Worm (Caenorhabditis elegans): ENCODE measurements around the gene pcm-1.

The pcm-1 gene

DNA sequence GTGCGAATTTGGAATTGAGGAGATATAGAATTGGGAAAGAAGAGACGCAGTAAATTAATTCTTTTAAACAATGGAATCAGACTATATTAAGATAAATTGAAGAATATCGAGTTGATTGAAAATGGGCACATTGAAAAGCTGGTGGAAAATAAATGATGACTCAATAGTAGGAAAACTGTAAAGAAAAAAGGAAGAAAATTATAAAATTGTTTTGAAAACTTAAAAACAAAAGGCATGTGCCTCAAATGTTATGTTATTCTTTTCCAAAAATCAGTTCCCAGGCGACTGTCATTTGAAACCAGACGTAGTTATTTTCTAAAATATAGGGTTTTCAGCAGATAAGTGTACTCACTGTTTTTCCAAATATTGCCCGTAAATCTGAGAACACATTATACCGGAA, 43.8 kb downstream of the pcm-1 start, which contains the start of gene C04E6.12:
TSS of gene C04E6.12 (minus strand) at position 101 of the 400 bp plus-strand sequence.
- no peak for TF ChIP-seq zag-1 (tag; optimal IDR thresholded peaks at IDR 0.05)
- TF ChIP-seq ceh-82 (tag; optimal IDR thresholded peaks at IDR 0.05): no peak
- TF ChIP-seq ceh-63 (GFP tag; optimal IDR thresholded peaks at IDR 0.05): no peak
- no peak for TF ChIP-seq nhr-20 (tag; optimal IDR thresholded peaks at IDR 0.05)
- no peak for TF ChIP-seq alr-1 (tag; optimal IDR thresholded peaks at IDR 0.05; ENCODE audit: borderline replicate concordance)
- TF ChIP-seq hlh-4 (tag; optimal IDR thresholded peaks at IDR 0.05): no peak
- no peak for TF ChIP-seq sup-37 (GFP tag; optimal IDR thresholded peaks at IDR 0.05)
- TF ChIP-seq snpc-4 (tag; optimal IDR thresholded peaks at IDR 0.05): no peak
- TF ChIP-seq skn-1 (tag; optimal IDR thresholded peaks at IDR 0.05): no peak
- no peak for TF ChIP-seq nhr-237 (tag; optimal IDR thresholded peaks at IDR 0.05)

DNA sequence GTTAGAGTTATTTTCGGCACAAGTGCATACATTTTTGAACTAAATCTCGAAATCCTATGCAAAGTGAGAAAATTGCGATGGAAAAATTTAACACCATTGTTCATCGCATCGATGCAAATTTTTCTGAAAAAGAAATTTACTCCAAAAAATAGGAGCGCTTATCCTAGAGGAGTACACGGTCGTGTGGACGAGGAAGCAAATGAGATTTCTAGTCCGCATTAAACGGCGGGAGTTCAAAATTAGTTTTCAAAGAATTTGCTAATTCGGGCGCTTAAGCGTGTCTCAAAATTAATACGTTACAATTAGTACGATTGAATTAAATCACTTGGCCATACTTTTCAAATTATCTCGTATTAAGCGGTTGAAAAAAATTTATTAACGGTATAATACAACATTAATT, 46.0 kb downstream of the pcm-1 start, which contains the start of gene lrpr-1:
TSS of gene lrpr-1 (minus strand) at position 185 of the 400 bp plus-strand sequence.
- peak; percentile 86 for TF ChIP-seq fkh-8 (tag; optimal IDR thresholded peaks at IDR 0.05)
- TF ChIP-seq aly-2 (tag; optimal IDR thresholded peaks at IDR 0.05): peak; percentile 68
- peak; percentile 57 for TF ChIP-seq jun-1 (tag; optimal IDR thresholded peaks at IDR 0.05)
- TF ChIP-seq lin-35 (GFP tag; optimal IDR thresholded peaks at IDR 0.05): peak; percentile 99
- TF ChIP-seq ces-1 (GFP tag; optimal IDR thresholded peaks at IDR 0.05): no peak
- TF ChIP-seq sup-37 (GFP tag; optimal IDR thresholded peaks at IDR 0.05): peak; percentile 75
- peak; percentile 71 for TF ChIP-seq hlh-4 (tag; optimal IDR thresholded peaks at IDR 0.05)
- TF ChIP-seq unc-62 (GFP tag; optimal IDR thresholded peaks at IDR 0.05): no peak
- TF ChIP-seq nhr-76 (tag; optimal IDR thresholded peaks at IDR 0.05): no peak
- TF ChIP-seq dsc-1 (tag; optimal IDR thresholded peaks at IDR 0.05): peak; percentile 98
- peak; percentile 32 for TF ChIP-seq C34B4.2 (tag; optimal IDR thresholded peaks at IDR 0.05)
- peak; percentile 57 for TF ChIP-seq blmp-1 (tag; optimal IDR thresholded peaks at IDR 0.05)
- TF ChIP-seq efl-1 (optimal IDR thresholded peaks at IDR 0.05): peak; percentile 99
- peak; percentile 98 to 100 for TF ChIP-seq efl-1 (GFP tag; optimal IDR thresholded peaks at IDR 0.05 in 1 of 2)
- TF ChIP-seq sptf-1 (tag; optimal IDR thresholded peaks at IDR 0.05): no peak
- TF ChIP-seq mab-9 (GFP tag; IDR thresholded peaks at IDR 0.05): peak; percentile 91
- TF ChIP-seq zag-1 (tag; optimal IDR thresholded peaks at IDR 0.05): no peak
- peak; percentile 96 for TF ChIP-seq nhr-71 (tag; optimal IDR thresholded peaks at IDR 0.05)
- TF ChIP-seq unc-30 (tag; optimal IDR thresholded peaks at IDR 0.05): no peak
- peak; percentile 86 for TF ChIP-seq zip-4 (GFP tag; optimal IDR thresholded peaks at IDR 0.05)
- TF ChIP-seq hlh-17 (GFP tag; optimal IDR thresholded peaks at IDR 0.05; ENCODE audit: borderline replicate concordance): peak; percentile 71
- peak; percentile 92 for TF ChIP-seq ceh-63 (GFP tag; optimal IDR thresholded peaks at IDR 0.05)
- TF ChIP-seq sox-4 (tag; optimal IDR thresholded peaks at IDR 0.05): peak; percentile 98
- peak; percentile 86 for TF ChIP-seq isw-1 (GFP tag; IDR thresholded peaks at IDR 0.05)
- no peak for TF ChIP-seq unc-130 (tag; optimal IDR thresholded peaks at IDR 0.05)
- peak; percentile 99 for TF ChIP-seq ceh-90 (tag; optimal IDR thresholded peaks at IDR 0.05)
- TF ChIP-seq alr-1 (tag; optimal IDR thresholded peaks at IDR 0.05; ENCODE audit: borderline replicate concordance): no peak
- TF ChIP-seq swsn-7 (tag; optimal IDR thresholded peaks at IDR 0.05): peak; percentile 93
- peak; percentile 97 for TF ChIP-seq nhr-90 (tag; optimal IDR thresholded peaks at IDR 0.05; ENCODE audit: poor library complexity)
- peak in 1 of 2 experiments; percentile 99 for TF ChIP-seq ztf-11 (tag; optimal IDR thresholded peaks at IDR 0.05)
- TF ChIP-seq ceh-82 (tag; optimal IDR thresholded peaks at IDR 0.05): peak; percentile 71 to 82 (median 78)
- no peak for TF ChIP-seq pqm-1 (tag; optimal IDR thresholded peaks at IDR 0.05)
- TF ChIP-seq tbx-2 (tag; optimal IDR thresholded peaks at IDR 0.05): peak; percentile 97
- TF ChIP-seq tlp-1 (tag; optimal IDR thresholded peaks at IDR 0.05): no peak
- TF ChIP-seq mep-1 (tag; optimal IDR thresholded peaks at IDR 0.05): peak; percentile 72
- TF ChIP-seq lin-15B (tag; optimal IDR thresholded peaks at IDR 0.05): peak; percentile 56
- TF ChIP-seq snpc-4 (tag; optimal IDR thresholded peaks at IDR 0.05): peak; percentile 59
- TF ChIP-seq ets-5 (GFP tag; IDR thresholded peaks at IDR 0.05): no peak
- peak; percentile 94 for TF ChIP-seq C04F5.9 (tag; optimal IDR thresholded peaks at IDR 0.05)
- peak in 1 of 2 experiments; percentile 68 for TF ChIP-seq mdl-1 (tag; optimal IDR thresholded peaks at IDR 0.05)
- no peak for TF ChIP-seq egl-27 (tag; optimal IDR thresholded peaks at IDR 0.05)
- peak; percentile 97 for TF ChIP-seq nhr-47 (tag; optimal IDR thresholded peaks at IDR 0.05)
- no peak for TF ChIP-seq ama-1 (optimal IDR thresholded peaks at IDR 0.05)
- TF ChIP-seq C16A3.4 (tag; optimal IDR thresholded peaks at IDR 0.05): peak; percentile 42
- TF ChIP-seq mef-2 (tag; optimal IDR thresholded peaks at IDR 0.05): no peak
- peak; percentile 24 for TF ChIP-seq fkh-10 (GFP tag; optimal IDR thresholded peaks at IDR 0.05)
- peak; percentile 96 for TF ChIP-seq xbp-1 (tag; optimal IDR thresholded peaks at IDR 0.05)
- TF ChIP-seq snu-23 (GFP tag; optimal IDR thresholded peaks at IDR 0.05): peak; percentile 92

All from whole organism, L1 larva.